Worm (Caenorhabditis elegans) whole organism, mixed stage, embryonic: ENCODE results near the gene akt-2.

Experiments used
- blmp-1 ChIP-seq: fragments of 150-350 bp; optimal IDR thresholded peaks from 2 replicates; lab custom pipeline; 2014; ENCODE audit warnings: missing biosample characterization, missing genetic modification characterization
- drap-1 ChIP-seq: fragments of 200-800 bp; sonication (Bioruptor generic); optimal IDR thresholded peaks from 3 replicates; lab custom pipeline; 2018; ENCODE audit warnings: mild to moderate bottlenecking, missing genetic modification characterization, missing compliant biosample characterization
- elt-3 ChIP-seq: fragments of 150-350 bp; optimal IDR thresholded peaks from 2 replicates; lab custom pipeline; 2014; ENCODE audit warnings: missing biosample characterization, missing genetic modification characterization
- mep-1 ChIP-seq: fragments of 150-350 bp; optimal IDR thresholded peaks from 2 replicates; lab custom pipeline; 2017; ENCODE audit warnings: missing biosample characterization, missing genetic modification reagents, missing genetic modification characterization, inconsistent platforms
- nhr-12 ChIP-seq: fragments of 150-350 bp; optimal IDR thresholded peaks from 2 replicates; lab custom pipeline; 2014; ENCODE audit warnings: missing biosample characterization, missing genetic modification characterization
- nhr-237 ChIP-seq: fragments of 150-350 bp; optimal IDR thresholded peaks from 2 replicates; lab custom pipeline; 2014; ENCODE audit warnings: missing biosample characterization, missing genetic modification characterization
- nhr-28 ChIP-seq: fragments of 150-350 bp; optimal IDR thresholded peaks from 2 replicates; lab custom pipeline; 2014; ENCODE audit warnings: missing biosample characterization, missing genetic modification characterization
- nhr-76 ChIP-seq: sonication (generic microtip); optimal IDR thresholded peaks from 2 replicates; lab custom pipeline; 2017; ENCODE audit warnings: missing biosample characterization, missing genetic modification characterization
- pha-4 ChIP-seq: fragments of 150-350 bp; optimal IDR thresholded peaks from 2 replicates; lab custom pipeline; 2018; ENCODE audit warnings: missing biosample characterization, missing genetic modification reagents, missing genetic modification characterization
- snpc-4 ChIP-seq: fragments of 150-350 bp; optimal IDR thresholded peaks from 2 replicates; lab custom pipeline; 2014; ENCODE audit warnings: missing biosample characterization, missing genetic modification characterization
- sptf-1 ChIP-seq: sonication (generic microtip); optimal IDR thresholded peaks from 2 replicates; lab custom pipeline; 2017; ENCODE audit warnings: mild to moderate bottlenecking, missing genetic modification characterization, moderate library complexity, missing compliant biosample characterization
- unc-39 ChIP-seq: fragments of 150-350 bp; optimal IDR thresholded peaks from 2 replicates; lab custom pipeline; 2014; ENCODE audit warnings: missing biosample characterization, missing genetic modification characterization
- unc-62 ChIP-seq: fragments of 150-350 bp; optimal IDR thresholded peaks from 2 replicates; lab custom pipeline; 2014; ENCODE audit warnings: missing biosample characterization, missing genetic modification reagents, missing genetic modification characterization

DNA sequence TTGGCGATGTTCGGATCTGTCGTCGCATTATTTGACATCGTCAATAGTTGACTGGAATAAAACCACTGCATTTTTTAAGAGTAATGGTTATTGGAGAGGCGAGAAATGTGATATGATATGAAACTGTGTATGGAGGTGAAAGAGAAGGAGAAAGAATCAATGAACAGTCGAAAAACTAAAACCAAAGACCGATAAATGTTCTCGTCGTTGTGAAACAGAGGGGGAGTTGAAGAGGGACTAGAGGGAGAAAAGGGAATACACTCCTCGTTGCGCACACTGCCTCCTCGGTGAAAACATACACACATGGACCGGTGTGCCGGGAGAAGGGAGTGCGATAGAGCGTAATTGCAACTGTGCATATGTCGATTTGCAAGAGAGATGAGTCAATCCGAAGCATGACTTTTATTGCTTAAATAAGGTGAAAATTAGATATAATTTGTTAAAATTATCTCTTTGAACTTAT, 22.1 kb downstream of the akt-2 start, which contains the start of gene sym-4:
- TF ChIP-seq sptf-1 (peak; percentile 38), nhr-76 (tag; lab: Kevin White, UChicago) (no peak), nhr-12 (tag; lab: Kevin White, UChicago) (no peak), unc-62 (GFP tag; lab: Kevin White, UChicago) (peak; percentile 74), blmp-1 (no peak), elt-3 (tag; lab: Kevin White, UChicago) (peak; percentile 68), pha-4 (tag; lab: Kevin White, UChicago) (peak; percentile 88), drap-1 (peak; percentile 36), nhr-28 (tag; lab: Kevin White, UChicago) (no peak), mep-1 (tag; lab: Kevin White, UChicago) (peak; percentile 82), snpc-4 (no peak), unc-39 (tag; lab: Kevin White, UChicago) (peak; percentile 6), nhr-237 (tag; lab: Kevin White, UChicago) (peak; percentile 83)
